Worm (Caenorhabditis elegans) whole organism, L3 larva: ENCODE results near the gene F34H10.5.
A peak's percentile ranks its signal among the peaks of the same experiment; 100 is the strongest.

Experiments
- R02D3.7 ChIP-seq: fragments of 150-350 bp; optimal IDR thresholded peaks from 2 replicates; lab custom pipeline; 2014; ENCODE audit warnings: missing biosample characterization, missing genetic modification characterization
- ZK546.5 ChIP-seq: sonication (generic microtip); optimal IDR thresholded peaks from 2 replicates; lab custom pipeline; 2017; ENCODE audit warnings: missing biosample characterization, missing genetic modification characterization
- aly-2 ChIP-seq: fragments of 150-350 bp; optimal IDR thresholded peaks from 2 replicates; lab custom pipeline; 2014; ENCODE audit warnings: missing biosample characterization, missing genetic modification characterization
- ceh-16 ChIP-seq: sonication (generic microtip); optimal IDR thresholded peaks from 2 replicates; lab custom pipeline; 2017; ENCODE audit warnings: missing biosample characterization, missing genetic modification characterization
- ceh-28 ChIP-seq: fragments of 150-350 bp; optimal IDR thresholded peaks from 2 replicates; lab custom pipeline; 2014; ENCODE audit warnings: missing biosample characterization, missing genetic modification reagents, missing genetic modification characterization
- ceh-9 ChIP-seq: sonication (generic microtip); optimal IDR thresholded peaks from 2 replicates; lab custom pipeline; 2018; ENCODE audit warnings: missing biosample characterization, missing genetic modification characterization
- elt-1 ChIP-seq: fragments of 150-350 bp; optimal IDR thresholded peaks from 2 replicates; lab custom pipeline; 2014; ENCODE audit warnings: missing biosample characterization, missing genetic modification characterization
- elt-2 ChIP-seq: sonication (generic microtip); optimal IDR thresholded peaks from 2 replicates; lab custom pipeline; 2016; ENCODE audit warnings: missing genetic modification reagents, mild to moderate bottlenecking, missing genetic modification characterization, missing compliant biosample characterization
- eor-1 ChIP-seq, 2 experiments: fragments of 150-350 bp; optimal IDR thresholded peaks; 2 replicates each; lab custom pipeline; 2014 to 2018; ENCODE audit warnings: missing biosample characterization in 2 of 2, missing genetic modification characterization in 2 of 2
- fkh-10 ChIP-seq: sonication (generic microtip); optimal IDR thresholded peaks from 2 replicates; lab custom pipeline; 2017; ENCODE audit warnings: missing biosample characterization, missing genetic modification reagents, missing genetic modification characterization
- fkh-2 ChIP-seq: fragments of 150-350 bp; optimal IDR thresholded peaks from 2 replicates; lab custom pipeline; 2014; ENCODE audit warnings: missing biosample characterization, missing genetic modification reagents, missing genetic modification characterization
- hmg-11 ChIP-seq: sonication (generic microtip); optimal IDR thresholded peaks from 2 replicates; lab custom pipeline; 2016; ENCODE audit warnings: missing genetic modification characterization, missing compliant biosample characterization
- jun-1 ChIP-seq: fragments of 150-350 bp; optimal IDR thresholded peaks from 2 replicates; lab custom pipeline; 2014; ENCODE audit warnings: missing biosample characterization, missing genetic modification reagents, missing genetic modification characterization
- lin-39 ChIP-seq: fragments of 150-350 bp; optimal IDR thresholded peaks from 2 replicates; lab custom pipeline; 2018; ENCODE audit warnings: missing biosample characterization, missing genetic modification reagents, missing genetic modification characterization
- mml-1 ChIP-seq: fragments of 150-350 bp; sonication (generic microtip); optimal IDR thresholded peaks from 3 replicates; lab custom pipeline; 2014; ENCODE audit warnings: missing biosample characterization, missing genetic modification characterization
- nfya-1 ChIP-seq: sonication (generic microtip); optimal IDR thresholded peaks from 2 replicates; lab custom pipeline; 2017; ENCODE audit warnings: missing genetic modification characterization, mild to moderate bottlenecking, missing compliant biosample characterization, antibody characterized with exemption, moderate library complexity; ENCODE audit not compliant: insufficient read depth
- nhr-12 ChIP-seq: fragments of 150-350 bp; optimal IDR thresholded peaks from 2 replicates; lab custom pipeline; 2014; ENCODE audit warnings: missing biosample characterization, missing genetic modification characterization
- nhr-23 ChIP-seq: fragments of 150-350 bp; optimal IDR thresholded peaks from 2 replicates; lab custom pipeline; 2014; ENCODE audit warnings: missing biosample characterization, missing genetic modification reagents, missing genetic modification characterization
- nhr-237 ChIP-seq: fragments of 150-350 bp; optimal IDR thresholded peaks from 2 replicates; lab custom pipeline; 2014; ENCODE audit warnings: missing biosample characterization, missing genetic modification characterization
- nhr-67 ChIP-seq: fragments of 150-350 bp; optimal IDR thresholded peaks from 2 replicates; lab custom pipeline; 2014; ENCODE audit warnings: missing biosample characterization, missing genetic modification characterization
- nhr-76 ChIP-seq: fragments of 150-350 bp; sonication (generic microtip); optimal IDR thresholded peaks from 5 replicates; lab custom pipeline; 2014; ENCODE audit warnings: missing biosample characterization, missing genetic modification characterization
- nhr-77 ChIP-seq: fragments of 150-350 bp; optimal IDR thresholded peaks from 2 replicates; lab custom pipeline; 2014; ENCODE audit warnings: missing biosample characterization, missing genetic modification characterization
- pha-4 ChIP-seq: fragments of 150-350 bp; optimal IDR thresholded peaks from 2 replicates; lab custom pipeline; 2014; ENCODE audit warnings: missing biosample characterization, missing genetic modification reagents, missing genetic modification characterization
- pqm-1 ChIP-seq: fragments of 150-350 bp; optimal IDR thresholded peaks from 2 replicates; lab custom pipeline; 2017; ENCODE audit warnings: missing biosample characterization, missing genetic modification characterization, inconsistent platforms
- sea-2 ChIP-seq: fragments of 150-350 bp; sonication (generic microtip); optimal IDR thresholded peaks from 4 replicates; lab custom pipeline; 2014; ENCODE audit warnings: missing biosample characterization, missing genetic modification reagents, missing genetic modification characterization
- skn-1 ChIP-seq: fragments of 150-350 bp; optimal IDR thresholded peaks from 2 replicates; lab custom pipeline; 2014; ENCODE audit warnings: missing biosample characterization, missing genetic modification characterization
- unc-39 ChIP-seq: sonication (generic microtip); optimal IDR thresholded peaks from 4 replicates; lab custom pipeline; 2017; ENCODE audit warnings: missing biosample characterization, missing genetic modification characterization
- zag-1 ChIP-seq: fragments of 150-350 bp; optimal IDR thresholded peaks from 2 replicates; lab custom pipeline; 2014; ENCODE audit warnings: missing biosample characterization, missing genetic modification characterization
- ztf-4 ChIP-seq: fragments of 150-350 bp; optimal IDR thresholded peaks from 2 replicates; lab custom pipeline; 2014; ENCODE audit warnings: missing biosample characterization, missing genetic modification characterization

F34H10.5 gene

DNA sequence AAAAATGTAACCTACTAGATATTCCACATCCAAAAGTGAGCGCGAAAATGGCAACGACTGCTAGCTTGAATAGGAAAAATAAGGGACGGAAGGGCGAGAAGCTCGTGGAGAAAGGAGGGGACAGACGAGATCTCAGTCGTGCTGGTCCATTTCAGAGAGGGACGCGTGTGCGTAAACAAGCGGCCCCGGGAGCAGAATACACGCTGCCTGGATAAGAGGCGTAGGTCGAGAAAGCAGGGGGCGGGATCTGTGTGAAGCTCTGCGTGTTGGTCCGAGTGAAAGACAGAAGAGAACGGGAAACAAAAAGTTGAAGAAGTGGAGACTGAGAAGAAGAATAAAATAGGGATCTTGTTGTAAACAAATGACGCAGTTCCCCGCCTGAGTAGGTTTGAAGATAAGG, 33.1 kb downstream of the F34H10.5 start, which contains the start of gene T14B1.1:
Gene T14B1.1, minus strand, starts transcription at position 170 of the 400 bp plus-strand sequence.
- TF ChIP-seq ceh-9 (tag; lab: Kevin White, UChicago) (no peak), jun-1 (tag; lab: Kevin White, UChicago) (no peak), lin-39 (peak; percentile 82), nfya-1 (tag; lab: Kevin White, UChicago) (peak; percentile 61), fkh-10 (peak; percentile 61)
- TF ChIP-seq, all 47 proteins: peak for 3

DNA sequence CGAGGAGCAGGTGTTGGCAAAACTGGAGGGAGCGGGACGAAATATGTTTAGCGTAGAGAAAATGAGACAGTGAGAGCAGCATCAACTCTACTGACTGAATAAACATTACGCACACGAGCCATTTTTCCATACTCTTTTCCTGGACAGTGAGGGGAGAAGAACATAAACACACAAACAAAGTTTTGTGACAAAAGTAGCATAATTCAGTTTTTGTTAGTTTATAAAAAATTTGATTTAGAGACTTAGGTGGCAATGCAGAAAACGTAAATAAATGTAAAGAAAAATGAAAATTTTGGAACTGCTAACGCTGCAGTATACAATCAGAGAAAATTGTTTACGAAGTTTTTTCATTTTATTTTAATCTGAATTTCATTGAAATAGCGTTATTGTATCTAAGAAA, 37.8 kb downstream of the F34H10.5 start:
- TF ChIP-seq sea-2 (GFP tag; lab: Kevin White, UChicago) (no peak), elt-2 (tag; lab: Kevin White, UChicago) (peak; percentile 6), nhr-23 (tag; lab: Kevin White, UChicago) (no peak), pha-4 (peak; percentile 57), zag-1 (tag; lab: Kevin White, UChicago) (no peak)

DNA sequence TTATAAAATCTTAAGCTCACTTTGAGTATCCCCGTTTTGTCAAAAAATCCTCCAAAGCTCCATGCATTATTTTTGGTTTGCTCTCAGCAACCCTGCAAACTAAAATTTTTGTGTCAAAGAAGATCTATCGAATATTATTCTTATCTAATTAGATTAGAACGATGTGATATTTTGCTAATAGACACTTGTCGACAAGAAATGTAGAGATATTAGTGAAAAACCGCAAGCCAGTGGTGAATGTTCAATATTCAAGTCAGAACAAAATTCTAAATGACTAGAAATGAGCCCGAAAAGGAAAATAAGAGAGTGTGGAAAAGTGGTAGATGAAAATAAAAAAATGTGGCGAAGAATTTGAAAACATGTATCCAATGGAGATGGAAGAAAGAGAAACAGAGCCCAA, 39.3 kb downstream of the F34H10.5 start, which contains the start of gene C43C3.4:
Gene C43C3.4, minus strand, starts transcription at position 101 of the 400 bp plus-strand sequence.
- TF ChIP-seq mml-1 (no peak), jun-1 (tag; lab: Kevin White, UChicago) (no peak), elt-1 (tag; lab: Kevin White, UChicago) (no peak), hmg-11 (tag; lab: Kevin White, UChicago) (no peak), eor-1 (tag; optimal IDR thresholded peaks at IDR 0.05; lab: Kevin White, UChicago) (no peak), fkh-2 (no peak), elt-2 (tag; lab: Kevin White, UChicago) (no peak), aly-2 (tag; lab: Kevin White, UChicago) (no peak), ZK546.5 (tag; lab: Kevin White, UChicago) (no peak), sea-2 (GFP tag; lab: Kevin White, UChicago) (no peak), ceh-9 (tag; lab: Kevin White, UChicago) (no peak), nhr-237 (tag; lab: Kevin White, UChicago) (no peak), unc-39 (tag; lab: Kevin White, UChicago) (no peak), ztf-4 (tag; lab: Kevin White, UChicago) (no peak)

DNA sequence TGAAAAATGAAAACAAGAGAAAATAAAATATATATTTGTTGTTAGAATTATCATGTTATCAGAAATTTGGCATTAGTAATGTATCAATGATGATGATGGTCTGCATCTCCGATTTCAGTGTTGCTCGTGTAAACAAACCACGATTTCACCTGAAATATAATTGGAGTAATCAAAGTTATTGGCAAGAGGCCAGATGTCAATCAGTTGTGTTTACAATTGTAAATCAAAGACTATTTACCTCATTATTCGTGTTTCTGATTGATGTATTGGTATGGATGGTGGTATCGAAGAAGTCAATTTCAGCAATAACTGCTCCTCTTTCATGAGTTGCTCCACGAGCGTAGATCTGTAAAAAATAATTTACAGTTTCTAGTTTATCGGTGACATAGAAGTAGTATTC, 40.5 kb downstream of the F34H10.5 start:
- peak; percentile 24 for TF ChIP-seq pha-4
- no peak for TF ChIP-seq nhr-76 (tag; lab: Kevin White, UChicago)
- no peak for TF ChIP-seq nhr-77
- no peak for TF ChIP-seq aly-2 (tag; lab: Kevin White, UChicago)
- TF ChIP-seq ZK546.5 (tag; lab: Kevin White, UChicago): no peak
- no peak for TF ChIP-seq nhr-12 (tag; lab: Kevin White, UChicago)
- peak; percentile 10 for TF ChIP-seq elt-2 (tag; lab: Kevin White, UChicago)
- no peak for TF ChIP-seq hmg-11 (tag; lab: Kevin White, UChicago)

DNA sequence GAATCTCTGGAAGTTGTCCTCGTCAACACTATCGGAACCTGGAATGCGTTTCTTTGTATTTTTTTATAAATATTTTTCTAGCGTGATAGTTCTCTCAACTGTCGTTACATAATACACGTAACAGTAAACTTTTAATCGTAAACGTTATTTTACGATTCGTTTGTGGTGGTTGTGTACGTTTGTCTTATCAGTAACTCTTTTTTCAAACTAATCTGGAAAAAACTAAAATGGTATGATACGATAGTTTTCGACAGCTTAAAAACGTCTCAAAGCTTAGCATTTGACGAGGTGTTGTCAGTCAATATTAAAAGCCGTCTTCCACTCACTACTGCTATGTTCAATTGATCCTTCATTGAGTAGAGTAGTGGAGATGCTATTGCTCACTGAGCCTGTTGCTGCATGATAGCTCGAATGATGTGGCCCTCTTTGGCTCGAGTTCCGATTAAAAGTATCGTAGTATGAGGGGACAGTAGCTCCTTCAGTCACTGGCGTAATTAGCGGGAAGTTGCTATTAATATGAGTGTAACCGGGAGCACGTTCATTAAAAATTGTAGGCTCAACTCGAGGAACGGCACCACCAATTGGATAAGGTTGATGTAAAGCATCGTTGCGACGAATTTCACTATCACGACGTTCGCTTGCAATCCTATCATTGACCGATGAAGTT, 41.4 kb downstream of the F34H10.5 start:
- TF ChIP-seq skn-1 (tag; lab: Kevin White, UChicago): no peak
- TF ChIP-seq R02D3.7 (tag; lab: Kevin White, UChicago): no peak
- no peak for TF ChIP-seq nfya-1 (tag; lab: Kevin White, UChicago)
- TF ChIP-seq ceh-9 (tag; lab: Kevin White, UChicago): no peak
- TF ChIP-seq ceh-16 (tag; lab: Kevin White, UChicago): no peak
- TF ChIP-seq pqm-1: peak; percentile 30
- TF ChIP-seq elt-2 (tag; lab: Kevin White, UChicago): peak; percentile 72
- peak; percentile 44 for TF ChIP-seq pha-4

DNA sequence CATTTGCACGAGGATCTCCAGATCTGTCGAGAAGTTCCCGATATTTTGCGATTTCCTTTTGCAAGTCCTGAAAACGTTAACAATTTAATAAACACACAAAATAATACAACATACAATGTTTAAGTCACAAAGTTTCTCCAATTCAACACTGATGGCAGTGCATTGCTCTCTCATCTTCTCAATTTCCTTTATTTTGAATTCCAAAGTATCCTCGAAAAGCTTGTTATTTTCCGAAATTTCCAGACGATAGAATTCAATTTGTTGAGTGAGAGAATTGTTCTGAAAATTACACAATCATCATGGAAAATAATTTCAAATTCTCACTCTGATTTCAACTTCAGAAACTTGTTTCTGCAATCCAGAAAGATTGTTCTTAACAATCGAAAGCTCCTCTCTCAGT, 42.5 kb downstream of the F34H10.5 start:
- TF ChIP-seq nhr-77 (no peak), nfya-1 (tag; lab: Kevin White, UChicago) (no peak), nhr-67 (tag; lab: Kevin White, UChicago) (no peak)

DNA sequence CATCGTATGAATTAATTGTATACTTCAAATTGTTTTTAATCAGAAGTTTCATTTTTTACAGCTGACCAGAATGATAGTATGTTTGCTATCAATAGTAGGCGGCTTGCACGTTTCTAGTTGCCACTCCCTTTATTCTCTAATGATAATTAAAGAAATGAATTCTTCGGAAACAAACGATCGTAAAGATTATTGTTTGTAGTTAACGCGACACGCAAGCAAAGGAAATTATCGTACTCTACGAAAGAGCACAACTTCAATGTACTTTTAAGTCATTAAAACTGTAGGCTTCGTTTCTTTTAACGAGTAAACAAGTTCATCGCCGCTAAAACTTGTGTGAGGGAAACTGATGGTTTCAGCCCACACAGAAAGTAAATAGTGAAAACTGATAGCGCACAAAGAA, 44.0 kb downstream of the F34H10.5 start:
- TF ChIP-seq ceh-16 (tag; lab: Kevin White, UChicago): no peak
- peak; percentile 82 for TF ChIP-seq elt-2 (tag; lab: Kevin White, UChicago)
- peak; percentile 38 for TF ChIP-seq pha-4
- TF ChIP-seq ceh-28 (tag; lab: Kevin White, UChicago): no peak
- TF ChIP-seq pqm-1: peak; percentile 57
- TF ChIP-seq, all 47 proteins: peak for 3
